Fruit fly (Drosophila melanogaster) whole organism, embryonic: Measurements from ENCODE around the gene Ubi-p5E.

ENCODE experiments used
- Bdp1 ChIP-seq: fragments of 200-800 bp; sonication (Bioruptor generic); optimal IDR thresholded peaks from 3 replicates; lab custom pipeline; 2016; ENCODE audit warnings: missing biosample characterization, missing genetic modification characterization
- Bgb ChIP-seq: fragments of 200-800 bp; sonication (Bioruptor generic); IDR thresholded peaks from 2 replicates; pipeline ENCODE4 v1.3.6; 2022; ENCODE audit warnings: missing biosample characterization, missing genetic modification characterization; ENCODE audit not compliant: partially characterized antibody
- CG10267 ChIP-seq: fragments of 200-800 bp; sonication (Bioruptor generic); optimal IDR thresholded peaks from 2 replicates; lab custom pipeline; 2018; ENCODE audit warnings: missing biosample characterization, mild to moderate bottlenecking, missing genetic modification characterization, moderate library complexity
- CG11247 ChIP-seq: fragments of 200-800 bp; sonication (Bioruptor generic); IDR thresholded peaks from 2 replicates; pipeline ENCODE4 v1.3.6; 2022; ENCODE audit warnings: missing biosample characterization, missing genetic modification characterization
- CG12236 ChIP-seq: fragments of 200-800 bp; sonication (Bioruptor generic); optimal IDR thresholded peaks from 2 replicates; lab custom pipeline; 2016; ENCODE audit warnings: missing biosample characterization, missing genetic modification characterization
- CG13775 ChIP-seq: fragments of 200-800 bp; sonication (Bioruptor generic); optimal IDR thresholded peaks from 3 replicates; lab custom pipeline; 2017; ENCODE audit warnings: missing biosample characterization, mild to moderate bottlenecking, missing genetic modification characterization
- CG14014 ChIP-seq: fragments of 200-800 bp; sonication (Bioruptor generic); IDR thresholded peaks from 2 replicates; pipeline ENCODE4 v1.3.6; 2022; ENCODE audit warnings: missing biosample characterization, missing genetic modification characterization
- CG14667 ChIP-seq: fragments of 200-800 bp; sonication (Bioruptor generic); IDR thresholded peaks from 2 replicates; pipeline ENCODE4 v1.3.6; 2022; ENCODE audit warnings: missing biosample characterization, missing genetic modification characterization
- CG14710 ChIP-seq: fragments of 200-800 bp; sonication (Bioruptor generic); optimal IDR thresholded peaks from 3 replicates; lab custom pipeline; 2019; ENCODE audit warnings: missing biosample characterization, mild to moderate bottlenecking, missing genetic modification characterization, moderate library complexity
- CG16779 ChIP-seq: fragments of 200-800 bp; sonication (Bioruptor generic); IDR thresholded peaks from 2 replicates; pipeline ENCODE4 v1.3.6; 2022; ENCODE audit warnings: missing biosample characterization, missing genetic modification characterization
- CG16863 ChIP-seq: fragments of 200-800 bp; sonication (Bioruptor generic); optimal IDR thresholded peaks from 3 replicates; lab custom pipeline; 2016; ENCODE audit warnings: missing biosample characterization, missing genetic modification characterization
- CG17359 ChIP-seq: fragments of 200-800 bp; sonication (Bioruptor generic); optimal IDR thresholded peaks from 3 replicates; lab custom pipeline; 2018; ENCODE audit warnings: missing biosample characterization, mild to moderate bottlenecking, missing genetic modification characterization, moderate library complexity
- CG17568 ChIP-seq: fragments of 200-800 bp; sonication (Bioruptor generic); optimal IDR thresholded peaks from 2 replicates; lab custom pipeline; 2018; ENCODE audit warnings: missing biosample characterization, mild to moderate bottlenecking, missing genetic modification characterization, moderate library complexity
- CG17829 ChIP-seq: fragments of 200-800 bp; optimal IDR thresholded peaks from 2 replicates; lab custom pipeline; 2019; ENCODE audit warnings: missing biosample characterization, mild to moderate bottlenecking, missing genetic modification characterization, moderate library complexity
- CG1792 ChIP-seq: fragments of 200-800 bp; sonication (Bioruptor generic); optimal IDR thresholded peaks from 2 replicates; lab custom pipeline; 2016; ENCODE audit warnings: missing biosample characterization, missing genetic modification characterization
- CG18011 ChIP-seq: fragments of 200-800 bp; sonication (Bioruptor generic); optimal IDR thresholded peaks from 2 replicates; lab custom pipeline; 2017; ENCODE audit warnings: missing biosample characterization, missing genetic modification characterization, mild to moderate bottlenecking, moderate library complexity, missing genotype
- CG1832 ChIP-seq: fragments of 200-800 bp; sonication (Bioruptor generic); optimal IDR thresholded peaks from 2 replicates; lab custom pipeline; 2017; ENCODE audit warnings: missing biosample characterization, mild to moderate bottlenecking, missing genetic modification characterization, inconsistent platforms
- CG43689 ChIP-seq: fragments of 200-800 bp; sonication (Bioruptor generic); IDR thresholded peaks from 2 replicates; pipeline ENCODE4 v1.3.6; 2022; ENCODE audit warnings: missing biosample characterization, missing genetic modification characterization
- CG6813 ChIP-seq: fragments of 200-800 bp; sonication (Bioruptor generic); optimal IDR thresholded peaks from 2 replicates; lab custom pipeline; 2017; ENCODE audit warnings: missing biosample characterization, missing genetic modification characterization, mild to moderate bottlenecking, moderate library complexity, missing genetic modification reagents
- CG7786 ChIP-seq: fragments of 200-800 bp; sonication (Bioruptor generic); optimal IDR thresholded peaks from 2 replicates; lab custom pipeline; 2016; ENCODE audit warnings: missing biosample characterization, missing genetic modification characterization
- CG7839 ChIP-seq: fragments of 200-800 bp; sonication (Bioruptor generic); optimal IDR thresholded peaks from 3 replicates; lab custom pipeline; 2018; ENCODE audit warnings: missing biosample characterization, mild to moderate bottlenecking, missing genetic modification characterization, moderate library complexity
- CG8290 ChIP-seq, 3 experiments: fragments of 200-800 bp; sonication (Bioruptor generic); optimal IDR thresholded peaks; 2 replicates each; lab custom pipeline; 2016 to 2019; ENCODE audit warnings: missing biosample characterization in 3 of 3, missing genetic modification characterization in 3 of 3, mild to moderate bottlenecking in 2 of 3, moderate library complexity in 1 of 3
- CG9609 ChIP-seq: fragments of 200-800 bp; sonication (Bioruptor generic); optimal IDR thresholded peaks from 3 replicates; lab custom pipeline; 2016; ENCODE audit warnings: missing biosample characterization, missing genetic modification characterization
- CrebB ChIP-seq: fragments of 200-800 bp; sonication (Bioruptor generic); optimal IDR thresholded peaks from 3 replicates; lab custom pipeline; 2018; ENCODE audit warnings: missing biosample characterization, mild to moderate bottlenecking, missing genetic modification characterization
- Dll ChIP-seq: fragments of 200-800 bp; sonication (Bioruptor generic); IDR thresholded peaks from 4 replicates; pipeline ENCODE4 v1.3.6; 2022; ENCODE audit warnings: missing biosample characterization, missing genetic modification characterization; ENCODE audit not compliant: partially characterized antibody
- Drgx ChIP-seq: fragments of 200-800 bp; sonication (Bioruptor generic); IDR thresholded peaks from 2 replicates; pipeline ENCODE4 v1.3.6; 2022; ENCODE audit warnings: missing biosample characterization, missing genetic modification characterization
- Ets65A ChIP-seq: fragments of 200-800 bp; sonication (Bioruptor generic); peaks from one replicate; lab custom pipeline; 2016; ENCODE audit warnings: missing biosample characterization, missing genetic modification characterization
- HLH54F ChIP-seq: fragments of 200-800 bp; sonication (Bioruptor generic); optimal IDR thresholded peaks from 3 replicates; lab custom pipeline; 2016; ENCODE audit warnings: missing biosample characterization, missing genetic modification characterization
- Hr3 ChIP-seq: fragments of 200-800 bp; sonication (Bioruptor generic); optimal IDR thresholded peaks from 3 replicates; lab custom pipeline; 2016; ENCODE audit warnings: missing biosample characterization, missing genetic modification characterization
- NFAT ChIP-seq: fragments of 200-800 bp; sonication (Bioruptor generic); IDR thresholded peaks from 2 replicates; pipeline ENCODE4 v1.3.6; 2022; ENCODE audit warnings: missing biosample characterization, missing genetic modification characterization
- Rfx ChIP-seq: fragments of 200-800 bp; sonication (Bioruptor generic); IDR thresholded peaks from 2 replicates; pipeline ENCODE4 v1.3.6; 2022; ENCODE audit warnings: missing biosample characterization, missing genetic modification characterization
- Ssrp ChIP-seq: fragments of 200-800 bp; sonication (Bioruptor generic); optimal IDR thresholded peaks from 2 replicates; lab custom pipeline; 2018; ENCODE audit warnings: missing biosample characterization, mild to moderate bottlenecking, missing genetic modification characterization, moderate library complexity
- Vsx1 ChIP-seq: fragments of 200-800 bp; sonication (Bioruptor generic); optimal IDR thresholded peaks from 2 replicates; lab custom pipeline; 2017; ENCODE audit warnings: missing biosample characterization, mild to moderate bottlenecking, missing genetic modification characterization, missing genetic modification reagents
- ash1 ChIP-seq: fragments of 200-800 bp; sonication (Bioruptor generic); optimal IDR thresholded peaks from 2 replicates; lab custom pipeline; 2018; ENCODE audit warnings: missing biosample characterization, mild to moderate bottlenecking, missing genetic modification characterization
- bbx ChIP-seq: fragments of 200-800 bp; sonication (Bioruptor generic); IDR thresholded peaks from 2 replicates; pipeline ENCODE4 v1.3.6; 2022; ENCODE audit warnings: missing biosample characterization, missing genetic modification characterization; ENCODE audit not compliant: partially characterized antibody
- corto ChIP-seq: fragments of 200-800 bp; sonication (Bioruptor generic); optimal IDR thresholded peaks from 2 replicates; lab custom pipeline; 2016; ENCODE audit warnings: missing biosample characterization, mild to moderate bottlenecking, missing genetic modification characterization, moderate library complexity
- cwo ChIP-seq: fragments of 200-800 bp; sonication (Bioruptor generic); optimal IDR thresholded peaks from 3 replicates; lab custom pipeline; 2017; ENCODE audit warnings: missing biosample characterization, missing genetic modification characterization, mild to moderate bottlenecking, moderate library complexity, missing genetic modification reagents
- dm ChIP-seq: fragments of 200-800 bp; sonication (Bioruptor generic); optimal IDR thresholded peaks from 3 replicates; lab custom pipeline; 2016; ENCODE audit warnings: missing biosample characterization, missing genetic modification characterization
- dmrt99B ChIP-seq: fragments of 200-800 bp; sonication (Bioruptor generic); optimal IDR thresholded peaks from 2 replicates; lab custom pipeline; 2018; ENCODE audit warnings: missing biosample characterization, mild to moderate bottlenecking, missing genetic modification characterization, moderate library complexity
- dpn ChIP-seq, 2 experiments: fragments of 200-800 bp; sonication (Bioruptor generic); optimal IDR thresholded peaks; 3 replicates each; lab custom pipeline; 2016; ENCODE audit warnings: missing biosample characterization in 2 of 2, missing genetic modification characterization in 2 of 2
- emc ChIP-seq: fragments of 200-800 bp; sonication (Bioruptor generic); optimal IDR thresholded peaks from 2 replicates; lab custom pipeline; 2016; ENCODE audit warnings: missing biosample characterization, missing genetic modification characterization
- eve ChIP-seq, 2 experiments: fragments of >200 bp; optimal IDR thresholded peaks; 2 replicates each; lab custom pipeline; 2017; ENCODE audit warnings: missing biosample characterization in 2 of 2, missing genetic modification characterization in 2 of 2
- fd96Cb ChIP-seq: fragments of 200-800 bp; sonication (Bioruptor generic); optimal IDR thresholded peaks from 2 replicates; lab custom pipeline; 2018; ENCODE audit warnings: missing biosample characterization, mild to moderate bottlenecking, missing genetic modification characterization, moderate library complexity
- fru ChIP-seq: fragments of >200 bp; optimal IDR thresholded peaks from 2 replicates; lab custom pipeline; 2017
- jigr1 ChIP-seq: fragments of 200-800 bp; sonication (Bioruptor generic); IDR thresholded peaks from 3 replicates; pipeline ENCODE4 v1.3.6; 2022; ENCODE audit warnings: missing biosample characterization, missing genetic modification characterization
- run ChIP-seq: fragments of 200-800 bp; sonication (Bioruptor generic); optimal IDR thresholded peaks from 3 replicates; lab custom pipeline; 2018; ENCODE audit warnings: missing biosample characterization, mild to moderate bottlenecking, missing genetic modification characterization
- sim ChIP-seq: fragments of 200-800 bp; sonication (Bioruptor generic); IDR thresholded peaks from 2 replicates; pipeline ENCODE4 v1.3.6; 2022; ENCODE audit warnings: missing biosample characterization, missing genetic modification characterization
- sima ChIP-seq: fragments of 200-800 bp; sonication (Bioruptor generic); optimal IDR thresholded peaks from 2 replicates; lab custom pipeline; 2016; ENCODE audit warnings: missing biosample characterization, missing genetic modification characterization
- tx ChIP-seq: fragments of 200-800 bp; sonication (Bioruptor generic); optimal IDR thresholded peaks from 2 replicates; lab custom pipeline; 2016; ENCODE audit warnings: missing biosample characterization, missing genetic modification characterization
- vvl ChIP-seq: fragments of 200-800 bp; sonication (Bioruptor generic); IDR thresholded peaks from 2 replicates; pipeline ENCODE4 v1.3.6; 2022; ENCODE audit warnings: missing biosample characterization, missing genetic modification characterization
- zen2 ChIP-seq: fragments of 200-800 bp; sonication (Bioruptor generic); IDR thresholded peaks from 3 replicates; pipeline ENCODE4 v1.3.6; 2022; ENCODE audit warnings: missing biosample characterization, missing genetic modification characterization; ENCODE audit not compliant: partially characterized antibody

The Ubi-p5E gene

DNA sequence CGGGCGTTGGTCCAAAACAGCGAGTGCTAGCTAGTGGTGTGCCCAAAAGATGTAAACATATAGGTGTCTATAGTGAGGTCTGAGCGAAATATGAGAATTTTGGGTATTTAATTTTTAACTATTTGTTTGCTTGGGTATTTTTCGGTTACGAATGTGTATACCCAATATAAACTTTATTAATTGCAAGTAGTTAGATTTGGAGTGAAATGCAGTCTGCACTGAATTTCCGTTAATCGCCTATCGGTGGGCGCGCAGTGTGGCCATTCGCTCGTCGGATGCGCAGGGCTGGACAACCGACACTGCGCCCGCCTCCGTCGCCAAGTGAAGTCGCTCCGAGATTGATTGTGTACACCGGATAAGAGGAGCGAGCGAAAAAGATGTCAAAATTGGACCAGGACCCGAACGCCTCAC lies 15.7 kb upstream of the Ubi-p5E start, which contains the start of the genes CG15891 and CG3815 (continued):
- peak; percentile 63; the same call in 3 of the 4 replicates for TF ChIP-seq Dll (GFP tag; lab: Robert Waterston, UW)
- no peak for TF ChIP-seq corto (GFP tag; lab: Kevin White, UChicago)
- TF ChIP-seq vvl (GFP tag; lab: Robert Waterston, UW): peak; percentile 32; the same call in 1 of the 2 replicates
- peak; percentile 46 for TF ChIP-seq CG8290 (GFP tag; optimal IDR thresholded peaks at IDR 0.05; lab: Kevin White, UChicago)
- TF ChIP-seq CG8290 (tag; optimal IDR thresholded peaks at IDR 0.05; lab: Kevin White, UChicago): no peak
- TF ChIP-seq CG7786 (GFP tag; lab: Kevin White, UChicago): peak; percentile 45
- no peak for TF ChIP-seq cwo (GFP tag; lab: Kevin White, UChicago)
- TF ChIP-seq Ssrp (tag; lab: Kevin White, UChicago): peak; percentile 5
- no peak for TF ChIP-seq run (tag; lab: Kevin White, UChicago)
- TF ChIP-seq CG1792 (GFP tag; lab: Kevin White, UChicago): peak; percentile 25
- no peak for TF ChIP-seq CG11247 (GFP tag; lab: Robert Waterston, UW)
- peak; percentile 23; the same call in 1 of the 2 replicates for TF ChIP-seq Bgb
- TF ChIP-seq eve (GFP tag; optimal IDR thresholded peaks at IDR 0.05; lab: Kevin White, UChicago): no peak
- TF ChIP-seq CG1832 (GFP tag; lab: Kevin White, UChicago): no peak
- no peak for TF ChIP-seq fru
- no peak for TF ChIP-seq CG16863 (GFP tag; lab: Kevin White, UChicago)
- peak; percentile 46 for TF ChIP-seq CG17829 (tag; lab: Kevin White, UChicago)
- no peak for TF ChIP-seq ash1 (GFP tag; lab: Kevin White, UChicago)
- TF ChIP-seq Bdp1 (GFP tag; lab: Kevin White, UChicago): peak; percentile 18
- TF ChIP-seq zen2 (GFP tag; lab: Robert Waterston, UW): no peak
- peak; percentile 94 for TF ChIP-seq Ets65A (GFP tag; lab: Kevin White, UChicago)
- TF ChIP-seq Drgx: no peak
- no peak for TF ChIP-seq bbx (GFP tag; lab: Robert Waterston, UW)
- no peak for TF ChIP-seq CG18011 (GFP tag; lab: Kevin White, UChicago)
- TF ChIP-seq CG16779 (GFP tag; lab: Robert Waterston, UW): no peak
- TF ChIP-seq CG7839 (tag; lab: Kevin White, UChicago): peak; percentile 66
- TF ChIP-seq dmrt99B: no peak
- TF ChIP-seq CG6813 (GFP tag; lab: Kevin White, UChicago): no peak
- peak; percentile 67 for TF ChIP-seq CG13775 (GFP tag; lab: Kevin White, UChicago)
- no peak for TF ChIP-seq fd96Cb (tag; lab: Kevin White, UChicago)
- TF ChIP-seq CG10267 (tag; lab: Kevin White, UChicago): peak; percentile 44
- peak; percentile 48 to 53 for TF ChIP-seq dpn (GFP tag; optimal IDR thresholded peaks at IDR 0.05; lab: Kevin White, UChicago)
- TF ChIP-seq CG9609 (GFP tag; lab: Kevin White, UChicago): peak; percentile 67
- TF ChIP-seq CG43689: no peak
- TF ChIP-seq emc (GFP tag; lab: Kevin White, UChicago): no peak
- no peak for TF ChIP-seq CG12236 (GFP tag; lab: Kevin White, UChicago)
- TF ChIP-seq NFAT: no peak
- TF ChIP-seq jigr1: 0 out of 3 replicates have a peak, but pooled peaks have one; percentile 32
- TF ChIP-seq CG17568 (GFP tag; lab: Kevin White, UChicago): no peak
- no peak for TF ChIP-seq CG14667 (GFP tag; lab: Robert Waterston, UW)
- peak; percentile 51 for TF ChIP-seq Hr3 (GFP tag; lab: Kevin White, UChicago)
- peak; percentile 66 for TF ChIP-seq CG14710
- peak; percentile 28 for TF ChIP-seq tx (GFP tag; lab: Kevin White, UChicago)
- no peak for TF ChIP-seq sim (GFP tag; lab: Robert Waterston, UW)
- peak; percentile 25 for TF ChIP-seq CG17359 (tag; lab: Kevin White, UChicago)
- TF ChIP-seq sima (GFP tag; lab: Kevin White, UChicago): no peak
- TF ChIP-seq dm: peak; percentile 43
- TF ChIP-seq HLH54F (GFP tag; lab: Kevin White, UChicago): peak; percentile 36
- peak; percentile 76 for TF ChIP-seq Rfx
- TF ChIP-seq Vsx1 (GFP tag; lab: Kevin White, UChicago): no peak
- peak; percentile 58 for TF ChIP-seq CG14014 (GFP tag; lab: Robert Waterston, UW)
- no peak for TF ChIP-seq CrebB (tag; lab: Kevin White, UChicago)
